Worm (Caenorhabditis elegans): Measurements from ENCODE around the gene srj-13.

DNA sequence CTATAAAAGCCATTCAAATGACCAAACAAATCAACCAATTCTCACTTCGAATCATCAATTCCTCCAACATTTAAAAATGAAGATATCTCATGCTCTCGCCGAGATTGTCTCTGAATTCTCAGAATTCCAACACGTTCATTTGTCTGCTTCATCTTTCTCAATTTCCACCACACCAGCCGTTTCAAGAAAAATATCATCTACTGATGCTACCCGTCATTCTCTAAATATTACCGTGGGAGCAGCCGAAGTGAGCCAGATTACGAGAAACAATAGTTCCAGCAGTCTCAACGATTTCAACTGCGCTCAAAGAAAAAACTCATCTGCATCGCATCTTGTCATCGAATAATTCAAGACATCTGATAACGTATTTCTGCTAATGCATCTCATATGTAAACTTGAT lies 12.5 kb downstream of the srj-13 start, which contains the start of gene F18E3.12:
- TF ChIP-seq mxl-1 (tag; optimal IDR thresholded peaks at IDR 0.05) (no peak), F23B12.7 (tag; optimal IDR thresholded peaks at IDR 0.05; ENCODE audit: insufficient read depth) (no peak), F57A8.1 (GFP tag; optimal IDR thresholded peaks at IDR 0.05) (no peak), ztf-26 (tag; optimal IDR thresholded peaks at IDR 0.05) (no peak), aptf-2 (GFP tag; conservative IDR thresholded peaks at IDR 0.05) (no peak), let-607 (tag; optimal IDR thresholded peaks at IDR 0.05) (no peak), sea-2 (GFP tag; IDR thresholded peaks at IDR 0.05) (no peak)
